Fruit fly (Drosophila melanogaster) whole organism, larva: ENCODE measurements around the gene ssp.

Experiments
- noc ChIP-seq: fragments of 200-800 bp; sonication (Bioruptor generic); optimal IDR thresholded peaks from 3 replicates; lab custom pipeline; 2019; ENCODE audit warnings: missing biosample characterization, mild to moderate bottlenecking, missing genetic modification characterization, moderate library complexity

Gene ssp

dm6 chr3L:12118156-12118555 is at the start of gene ssp:
Gene ssp (plus strand): TSS chr3L:12118257.
- no peak for TF ChIP-seq noc

dm6 chr3L:12072388-12072787 is 45.7 kb upstream of the ssp start:
- TF ChIP-seq noc, result no peak

- TF ChIP-seq noc, result no peak
Observed at dm6 chr3L:12073076-12073475, 45.0 kb upstream of the ssp start.

dm6 chr3L:12073861-12074633 is 44.0 kb upstream of the ssp start:
- no peak for TF ChIP-seq noc

- TF ChIP-seq noc, result no peak
Observed at dm6 chr3L:12074952-12075351, 43.1 kb upstream of the ssp start.

- TF ChIP-seq noc, result no peak
Observed at dm6 chr3L:12076312-12076711, 41.7 kb upstream of the ssp start.

dm6 chr3L:12077348-12077747 is 40.7 kb upstream of the ssp start:
- no peak for TF ChIP-seq noc

- TF ChIP-seq noc, result no peak
Observed at dm6 chr3L:12077953-12078352, 40.1 kb upstream of the ssp start.

dm6 chr3L:12078551-12079318 is 39.3 kb upstream of the ssp start:
- TF ChIP-seq noc, result peak; percentile 11

- TF ChIP-seq noc, result no peak
Observed at dm6 chr3L:12079319-12079933, 38.6 kb upstream of the ssp start.

- TF ChIP-seq noc, result no peak
Observed at dm6 chr3L:12080423-12080822, 37.6 kb upstream of the ssp start.

- peak; percentile 58 for TF ChIP-seq noc
Observed at dm6 chr3L:12081679-12082520, 36.2 kb upstream of the ssp start, which contains the start of gene Sema5c. Gene Sema5c (minus strand): TSS chr3L:12081830.

- TF ChIP-seq noc, result no peak
Observed at dm6 chr3L:12082521-12082841, 35.6 kb upstream of the ssp start.

dm6 chr3L:12083092-12083680 is 34.9 kb upstream of the ssp start:
- no peak for TF ChIP-seq noc

- TF ChIP-seq noc, result no peak
Observed at dm6 chr3L:12083861-12084260, 34.2 kb upstream of the ssp start.

- no peak for TF ChIP-seq noc
Observed at dm6 chr3L:12084969-12085690, 32.9 kb upstream of the ssp start.
